Worm (Caenorhabditis elegans): ENCODE results near the gene strm-1.

ce11 chrIII:2368424-2368823 is 33.4 kb upstream of the strm-1 start, which contains the start of gene H04J21.4:
- TF ChIP-seq snpc-4 (tag; optimal IDR thresholded peaks at IDR 0.05) (no peak), ces-1 (GFP tag; optimal IDR thresholded peaks at IDR 0.05) (no peak), mep-1 (tag; optimal IDR thresholded peaks at IDR 0.05) (no peak), mls-2 (tag; optimal IDR thresholded peaks at IDR 0.05) (no peak), mab-5 (tag; optimal IDR thresholded peaks at IDR 0.05) (no peak)

All from whole organism, mixed stage, embryonic.